Fruit fly (Drosophila melanogaster) whole organism, embryonic: ENCODE measurements around the gene CG14234.

Source experiments
- Ada2b ChIP-seq: fragments of 200-800 bp; sonication (Bioruptor generic); IDR thresholded peaks from 2 replicates; pipeline ENCODE4 v1.3.6; 2022; ENCODE audit warnings: missing biosample characterization, missing genetic modification characterization
- Aef1 ChIP-seq: fragments of 200-800 bp; sonication (Bioruptor generic); IDR thresholded peaks from 3 replicates; pipeline ENCODE4 v1.3.6; 2022; ENCODE audit warnings: missing biosample characterization, missing genetic modification characterization
- Awh ChIP-seq: fragments of 200-800 bp; sonication (Bioruptor generic); IDR thresholded peaks from 2 replicates; pipeline ENCODE4, ENCODE4 v1.3.6; 2022; ENCODE audit warnings: missing biosample characterization, missing genetic modification characterization
- Bteb2 ChIP-seq: fragments of 200-800 bp; sonication (Bioruptor generic); optimal IDR thresholded peaks from 2 replicates; lab custom pipeline; 2016; ENCODE audit warnings: missing biosample characterization, missing genetic modification characterization
- CG10366 ChIP-seq: fragments of 200-800 bp; sonication (Bioruptor generic); IDR thresholded peaks from 2 replicates; pipeline ENCODE4 v1.3.6; 2022; ENCODE audit warnings: missing biosample characterization, missing genetic modification characterization
- CG10543 ChIP-seq: fragments of 200-800 bp; sonication (Bioruptor generic); optimal IDR thresholded peaks from 3 replicates; lab custom pipeline; 2017; ENCODE audit warnings: missing biosample characterization, mild to moderate bottlenecking, missing genetic modification characterization, moderate library complexity
- CG12071 ChIP-seq: fragments of 200-800 bp; sonication (Bioruptor generic); optimal IDR thresholded peaks from 3 replicates; lab custom pipeline; 2018; ENCODE audit warnings: missing biosample characterization, mild to moderate bottlenecking, missing genetic modification characterization
- CG12236 ChIP-seq: fragments of 200-800 bp; sonication (Bioruptor generic); optimal IDR thresholded peaks from 2 replicates; lab custom pipeline; 2016; ENCODE audit warnings: missing biosample characterization, missing genetic modification characterization
- CG14667 ChIP-seq: fragments of 200-800 bp; sonication (Bioruptor generic); IDR thresholded peaks from 2 replicates; pipeline ENCODE4 v1.3.6; 2022; ENCODE audit warnings: missing biosample characterization, missing genetic modification characterization
- CG15073 ChIP-seq: fragments of 200-800 bp; sonication (Bioruptor generic); optimal IDR thresholded peaks from 2 replicates; lab custom pipeline; 2016; ENCODE audit warnings: missing biosample characterization, missing genetic modification characterization
- CG16779 ChIP-seq: fragments of 200-800 bp; sonication (Bioruptor generic); IDR thresholded peaks from 2 replicates; pipeline ENCODE4 v1.3.6; 2022; ENCODE audit warnings: missing biosample characterization, missing genetic modification characterization
- CG17385 ChIP-seq: fragments of 200-800 bp; sonication (Bioruptor generic); optimal IDR thresholded peaks from 3 replicates; lab custom pipeline; 2018; ENCODE audit warnings: missing biosample characterization, mild to moderate bottlenecking, missing genetic modification characterization
- CG2678 ChIP-seq: fragments of 200-800 bp; sonication (Bioruptor generic); optimal IDR thresholded peaks from 3 replicates; lab custom pipeline; 2019; ENCODE audit warnings: missing biosample characterization, mild to moderate bottlenecking, missing genetic modification characterization, moderate library complexity
- CG30431 ChIP-seq: fragments of 200-800 bp; sonication (Bioruptor generic); optimal IDR thresholded peaks from 2 replicates; lab custom pipeline; 2017; ENCODE audit warnings: missing biosample characterization, missing genetic modification characterization
- CG31365 ChIP-seq: fragments of 200-800 bp; sonication (Bioruptor generic); optimal IDR thresholded peaks from 2 replicates; lab custom pipeline; 2018; ENCODE audit warnings: missing biosample characterization, mild to moderate bottlenecking, missing genetic modification characterization
- CG31441 ChIP-seq: fragments of 200-800 bp; sonication (Bioruptor generic); IDR thresholded peaks from 2 replicates; pipeline ENCODE4 v1.3.6; 2022; ENCODE audit warnings: missing biosample characterization, missing genetic modification characterization
- CG4617 ChIP-seq: fragments of 200-800 bp; sonication (Bioruptor generic); optimal IDR thresholded peaks from 3 replicates; lab custom pipeline; 2016; ENCODE audit warnings: missing biosample characterization, missing genetic modification characterization, borderline replicate concordance
- CG5953 ChIP-seq: fragments of 200-800 bp; sonication (Bioruptor generic); IDR thresholded peaks from 2 replicates; pipeline ENCODE4 v1.3.6; 2022; ENCODE audit warnings: missing biosample characterization, missing genetic modification characterization
- CG9797 ChIP-seq: fragments of 200-800 bp; sonication (Bioruptor generic); optimal IDR thresholded peaks from 3 replicates; lab custom pipeline; 2018; ENCODE audit warnings: missing biosample characterization, mild to moderate bottlenecking, missing genetic modification characterization
- CTCF ChIP-seq: fragments of 200-800 bp; sonication (Bioruptor generic); optimal IDR thresholded peaks from 2 replicates; lab custom pipeline; 2017; ENCODE audit warnings: missing biosample characterization, mild to moderate bottlenecking, missing genetic modification characterization, moderate library complexity
- CkIIα-i1 ChIP-seq: fragments of 200-800 bp; sonication (Bioruptor generic); IDR thresholded peaks from 2 replicates; pipeline ENCODE4 v1.3.6; 2022; ENCODE audit warnings: missing biosample characterization, missing genetic modification characterization
- D ChIP-seq, 2 experiments: fragments of 200-800 bp in 1 of 2; fragments of >200 bp in 1 of 2; sonication (Bioruptor generic) in 1 of 2; optimal IDR thresholded peaks; 2 replicates in 1 of 2; 3 replicates in 1 of 2; lab custom pipeline; 2017; ENCODE audit warnings: mild to moderate bottlenecking in 1 of 2, missing biosample characterization in 1 of 2, missing genetic modification characterization in 1 of 2, missing genetic modification reagents in 1 of 2
- Doc3 ChIP-seq: fragments of 200-800 bp; sonication (Bioruptor generic); IDR thresholded peaks from 3 replicates; pipeline ENCODE4 v1.3.6; 2022; ENCODE audit warnings: missing biosample characterization, missing genetic modification characterization; ENCODE audit not compliant: partially characterized antibody
- Mrtf ChIP-seq: fragments of 200-800 bp; sonication (Bioruptor generic); IDR thresholded peaks from 3 replicates; pipeline ENCODE4 v1.3.6; 2022; ENCODE audit warnings: missing biosample characterization, missing genetic modification characterization
- NC2α ChIP-seq: fragments of 200-800 bp; sonication (Bioruptor generic); optimal IDR thresholded peaks from 2 replicates; lab custom pipeline; 2016; ENCODE audit warnings: missing biosample characterization, missing genetic modification characterization
- NFAT ChIP-seq: fragments of 200-800 bp; sonication (Bioruptor generic); IDR thresholded peaks from 2 replicates; pipeline ENCODE4 v1.3.6; 2022; ENCODE audit warnings: missing biosample characterization, missing genetic modification characterization
- Scr ChIP-seq: fragments of 200-800 bp; sonication (Bioruptor generic); IDR thresholded peaks from 2 replicates; pipeline ENCODE4 v1.3.6; 2022; ENCODE audit warnings: missing biosample characterization, missing genetic modification characterization; ENCODE audit not compliant: partially characterized antibody
- Sox100B ChIP-seq: fragments of 200-800 bp; sonication (Bioruptor generic); optimal IDR thresholded peaks from 3 replicates; lab custom pipeline; 2018; ENCODE audit warnings: missing biosample characterization, mild to moderate bottlenecking, missing genetic modification characterization
- YL-1 ChIP-seq: fragments of 200-800 bp; sonication (Bioruptor generic); optimal IDR thresholded peaks from 3 replicates; lab custom pipeline; 2017; ENCODE audit warnings: missing biosample characterization, mild to moderate bottlenecking, missing genetic modification characterization
- amos ChIP-seq: fragments of 200-800 bp; sonication (Bioruptor generic); IDR thresholded peaks from 2 replicates; pipeline ENCODE4 v1.3.6; 2022; ENCODE audit warnings: missing biosample characterization, missing genetic modification characterization; ENCODE audit not compliant: partially characterized antibody
- ara ChIP-seq: fragments of 200-800 bp; sonication (Bioruptor generic); IDR thresholded peaks from 2 replicates; pipeline ENCODE4 v1.3.6; 2022; ENCODE audit warnings: missing biosample characterization, missing genetic modification characterization
- bbx ChIP-seq: fragments of 200-800 bp; sonication (Bioruptor generic); IDR thresholded peaks from 2 replicates; pipeline ENCODE4 v1.3.6; 2022; ENCODE audit warnings: missing biosample characterization, missing genetic modification characterization; ENCODE audit not compliant: partially characterized antibody
- bcd ChIP-seq: fragments of 200-800 bp; sonication (Bioruptor generic); optimal IDR thresholded peaks from 2 replicates; lab custom pipeline; 2017; ENCODE audit warnings: missing biosample characterization, mild to moderate bottlenecking, missing genetic modification characterization
- bigmax ChIP-seq: fragments of 200-800 bp; sonication (Bioruptor generic); optimal IDR thresholded peaks from 2 replicates; lab custom pipeline; 2018; ENCODE audit warnings: missing biosample characterization, mild to moderate bottlenecking, missing genetic modification characterization
- chinmo ChIP-seq: fragments of 200-800 bp; sonication (Bioruptor generic); IDR thresholded peaks from 4 replicates; pipeline ENCODE4 v1.3.6; 2022; ENCODE audit warnings: missing biosample characterization, missing genetic modification characterization; ENCODE audit not compliant: partially characterized antibody
- ci ChIP-seq: fragments of 200-800 bp; sonication (Bioruptor generic); IDR thresholded peaks from 3 replicates; pipeline ENCODE4 v1.3.6; 2022; ENCODE audit warnings: missing biosample characterization, missing genetic modification characterization
- dm ChIP-seq: fragments of 200-800 bp; sonication (Bioruptor generic); optimal IDR thresholded peaks from 3 replicates; lab custom pipeline; 2016; ENCODE audit warnings: missing biosample characterization, missing genetic modification characterization
- dmrt11E ChIP-seq: fragments of 200-800 bp; sonication (Bioruptor generic); optimal IDR thresholded peaks from 3 replicates; lab custom pipeline; 2018; ENCODE audit warnings: missing biosample characterization, mild to moderate bottlenecking, missing genetic modification characterization, moderate library complexity
- dmrt99B ChIP-seq: fragments of 200-800 bp; sonication (Bioruptor generic); optimal IDR thresholded peaks from 2 replicates; lab custom pipeline; 2018; ENCODE audit warnings: missing biosample characterization, mild to moderate bottlenecking, missing genetic modification characterization, moderate library complexity
- fd3F ChIP-seq: fragments of 200-800 bp; sonication (Bioruptor generic); optimal IDR thresholded peaks from 2 replicates; lab custom pipeline; 2018; ENCODE audit warnings: missing biosample characterization, mild to moderate bottlenecking, missing genetic modification characterization, moderate library complexity
- gcm2 ChIP-seq: fragments of 200-800 bp; sonication (Bioruptor generic); optimal IDR thresholded peaks from 2 replicates; lab custom pipeline; 2016; ENCODE audit warnings: missing biosample characterization, missing genetic modification characterization
- h ChIP-seq: fragments of >200 bp; optimal IDR thresholded peaks from 2 replicates; lab custom pipeline; 2017
- lilli ChIP-seq: fragments of 200-800 bp; sonication (Bioruptor generic); optimal IDR thresholded peaks from 3 replicates; lab custom pipeline; 2016; ENCODE audit warnings: missing biosample characterization, missing genetic modification characterization
- nerfin-1 ChIP-seq: fragments of 200-800 bp; sonication (Bioruptor generic); optimal IDR thresholded peaks from 3 replicates; lab custom pipeline; 2019; ENCODE audit warnings: missing biosample characterization, mild to moderate bottlenecking, missing genetic modification characterization, moderate library complexity
- psq ChIP-seq: fragments of 200-800 bp; sonication (Bioruptor generic); optimal IDR thresholded peaks from 2 replicates; lab custom pipeline; 2017; ENCODE audit warnings: missing biosample characterization, missing genetic modification characterization
- rib ChIP-seq: fragments of 200-800 bp; sonication (Bioruptor generic); IDR thresholded peaks from 2 replicates; pipeline ENCODE4 v1.3.6; 2022; ENCODE audit warnings: missing biosample characterization, missing genetic modification characterization
- row ChIP-seq: fragments of 200-800 bp; sonication (Bioruptor generic); IDR thresholded peaks from 3 replicates; pipeline ENCODE4 v1.3.6; 2022; ENCODE audit warnings: missing biosample characterization, missing genetic modification characterization
- salm ChIP-seq: fragments of 200-800 bp; sonication (Bioruptor generic); optimal IDR thresholded peaks from 2 replicates; lab custom pipeline; 2018; ENCODE audit warnings: missing biosample characterization, mild to moderate bottlenecking, missing genetic modification characterization
- schlank ChIP-seq: fragments of 200-800 bp; sonication (Bioruptor generic); optimal IDR thresholded peaks from 2 replicates; lab custom pipeline; 2018; ENCODE audit warnings: missing biosample characterization, mild to moderate bottlenecking, missing genetic modification characterization
- slbo ChIP-seq: fragments of 200-800 bp; sonication (Bioruptor generic); IDR thresholded peaks from 2 replicates; pipeline ENCODE4 v1.3.6; 2022; ENCODE audit warnings: missing biosample characterization, missing genetic modification characterization
- toy ChIP-seq: fragments of 200-800 bp; sonication (Bioruptor generic); IDR thresholded peaks from 2 replicates; pipeline ENCODE4 v1.3.6; 2022; ENCODE audit warnings: missing biosample characterization, missing genetic modification characterization
- yki ChIP-seq: fragments of >200 bp; optimal IDR thresholded peaks from 3 replicates; lab custom pipeline; 2018
- zf30C ChIP-seq: fragments of 200-800 bp; sonication (Bioruptor generic); optimal IDR thresholded peaks from 3 replicates; lab custom pipeline; 2018; ENCODE audit warnings: missing biosample characterization, mild to moderate bottlenecking, missing genetic modification characterization

CG14234 gene

DNA sequence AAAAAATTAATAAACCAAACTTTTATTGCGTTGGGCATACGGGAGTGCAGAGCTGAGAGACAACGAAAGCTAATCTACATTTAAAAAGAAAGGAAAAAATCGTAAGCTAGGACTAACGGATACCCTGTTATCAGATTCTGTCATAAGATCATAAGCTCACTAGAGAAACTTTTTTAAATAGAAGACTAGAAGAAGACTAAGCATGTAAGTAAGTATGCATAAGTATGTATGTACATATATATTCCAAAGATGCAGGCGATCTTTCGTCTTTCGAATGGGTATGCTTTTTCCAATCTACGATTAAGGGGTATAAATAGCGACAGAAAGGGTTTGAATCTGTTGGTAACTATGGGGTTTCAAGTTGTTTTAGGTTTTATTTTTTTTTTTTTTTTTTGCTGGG, 49.5 kb downstream of the CG14234 start (continued):
- TF ChIP-seq Ada2b (no peak), CkIIα-i1 (GFP tag; lab: Robert Waterston, UW) (no peak), CG16779 (GFP tag; lab: Robert Waterston, UW) (no peak), gcm2 (GFP tag; lab: Kevin White, UChicago) (no peak), salm (tag; lab: Kevin White, UChicago) (no peak), lilli (GFP tag; lab: Kevin White, UChicago) (peak; percentile 18), NC2α (GFP tag; lab: Kevin White, UChicago) (no peak), zf30C (GFP tag; lab: Kevin White, UChicago) (no peak), amos (GFP tag; lab: Robert Waterston, UW) (no peak), ara (peak; percentile 36; the same call in 1 of the 2 replicates), CG10543 (GFP tag; lab: Kevin White, UChicago) (no peak), Scr (GFP tag; lab: Robert Waterston, UW) (no peak), chinmo (GFP tag; lab: Robert Waterston, UW) (no peak), bigmax (GFP tag; lab: Kevin White, UChicago) (no peak), CG2678 (peak; percentile 28), CG31441 (GFP tag; lab: Robert Waterston, UW) (peak; percentile 48), h (no peak), CG5953 (GFP tag; lab: Robert Waterston, UW) (no peak), CG31365 (tag; lab: Kevin White, UChicago) (no peak), Doc3 (GFP tag; lab: Robert Waterston, UW) (no peak), schlank (no peak), Aef1 (GFP tag; lab: Robert Waterston, UW) (no peak), Sox100B (GFP tag; lab: Kevin White, UChicago) (no peak), CG12236 (GFP tag; lab: Kevin White, UChicago) (no peak), CG9797 (no peak), CG12071 (GFP tag; lab: Kevin White, UChicago) (no peak), nerfin-1 (tag; lab: Kevin White, UChicago) (no peak), YL-1 (GFP tag; lab: Kevin White, UChicago) (no peak), rib (GFP tag; lab: Robert Waterston, UW) (no peak), CG10366 (GFP tag; lab: Robert Waterston, UW) (no peak), bcd (GFP tag; lab: Kevin White, UChicago) (no peak), NFAT (GFP tag; lab: Robert Waterston, UW) (no peak), slbo (GFP tag; lab: Robert Waterston, UW) (no peak), Mrtf (GFP tag; lab: Robert Waterston, UW) (no peak), ci (GFP tag; lab: Robert Waterston, UW) (peak; percentile 55; the same call in 2 of the 3 replicates), dmrt99B (tag; lab: Kevin White, UChicago) (peak; percentile 48), dm (GFP tag; lab: Kevin White, UChicago) (no peak), fd3F (GFP tag; lab: Kevin White, UChicago) (no peak), Awh (GFP tag; lab: Robert Waterston, UW) (0 out of 2 replicates have a peak, but pooled peaks have one; percentile 8), CG30431 (GFP tag; lab: Kevin White, UChicago) (no peak), CG14667 (GFP tag; lab: Robert Waterston, UW) (no peak), Bteb2 (no peak), row (GFP tag; lab: Robert Waterston, UW) (peak; percentile 56; the same call in 2 of the 3 replicates), CG15073 (GFP tag; lab: Kevin White, UChicago) (no peak), CG4617 (GFP tag; lab: Kevin White, UChicago) (no peak), dmrt11E (tag; lab: Kevin White, UChicago) (peak; percentile 49), D (optimal IDR thresholded peaks at IDR 0.05; lab: Kevin White, UChicago) (no peak), D (GFP tag; optimal IDR thresholded peaks at IDR 0.05; lab: Kevin White, UChicago) (peak; percentile 28), yki (lab: Kevin White, UChicago) (no peak), bbx (no peak), CG17385 (GFP tag; lab: Kevin White, UChicago) (no peak), toy (GFP tag; lab: Robert Waterston, UW) (no peak), CTCF (no peak), psq (no peak)
